Fruit fly (Drosophila melanogaster): ENCODE data around the gene narya.

The narya gene

dm6 chrX:19505334-19506185 lies 30.7 kb downstream of the narya start (continued):
- peak; percentile 66 for TF ChIP-seq CHES-1-like (GFP tag; optimal IDR thresholded peaks at IDR 0.05)
- no peak for TF ChIP-seq Bteb2 (GFP tag; optimal IDR thresholded peaks at IDR 0.05)
- TF ChIP-seq CG12155 (GFP tag; optimal IDR thresholded peaks at IDR 0.05), result peak; percentile 50
- TF ChIP-seq CG6765 (GFP tag; optimal IDR thresholded peaks at IDR 0.05), result no peak
- no peak for TF ChIP-seq CG5245 (GFP tag; optimal IDR thresholded peaks at IDR 0.05)
- no peak for TF ChIP-seq ATbp (GFP tag; optimal IDR thresholded peaks at IDR 0.05)
- no peak for TF ChIP-seq eve (GFP tag; optimal IDR thresholded peaks at IDR 0.05)
- TF ChIP-seq Asciz (GFP tag; optimal IDR thresholded peaks at IDR 0.05), result no peak
- TF ChIP-seq CG16815 (GFP tag; optimal IDR thresholded peaks at IDR 0.05), result no peak
- peak; percentile 70 for TF ChIP-seq CG16863 (GFP tag; optimal IDR thresholded peaks at IDR 0.05)
- no peak for TF ChIP-seq CG10274 (GFP tag; optimal IDR thresholded peaks at IDR 0.05)
- peak; percentile 62 for TF ChIP-seq CG13894 (tag; optimal IDR thresholded peaks at IDR 0.05)
- peak; percentile 34; the same call in 1 of the 3 replicates for TF ChIP-seq tgo (GFP tag; IDR thresholded peaks at IDR 0.05)
- peak; percentile 81 for TF ChIP-seq CG32532 (GFP tag; IDR thresholded peaks at IDR 0.05)
- no peak for TF ChIP-seq Atf-2 (GFP tag; optimal IDR thresholded peaks at IDR 0.05)
- no peak for TF ChIP-seq pnt (GFP tag; optimal IDR thresholded peaks at IDR 0.05)
- TF ChIP-seq CG9876 (GFP tag; optimal IDR thresholded peaks at IDR 0.05), result no peak
- peak in 1 of 2 experiments; percentile 66 for TF ChIP-seq tll (GFP tag; optimal IDR thresholded peaks at IDR 0.05)
- TF ChIP-seq CG7928 (GFP tag; optimal IDR thresholded peaks at IDR 0.05), result no peak
- TF ChIP-seq stwl (tag; optimal IDR thresholded peaks at IDR 0.05), result peak; percentile 87
- TF ChIP-seq odd (GFP tag; optimal IDR thresholded peaks at IDR 0.05), result no peak
- TF ChIP-seq luna (GFP tag; optimal IDR thresholded peaks at IDR 0.05), result no peak
- TF ChIP-seq emc (GFP tag; optimal IDR thresholded peaks at IDR 0.05), result peak; percentile 22
- TF ChIP-seq CG17385 (GFP tag; optimal IDR thresholded peaks at IDR 0.05), result no peak
- TF ChIP-seq pfk (GFP tag; optimal IDR thresholded peaks at IDR 0.05), result peak; percentile 93
- TF ChIP-seq bab2 (GFP tag; optimal IDR thresholded peaks at IDR 0.05), result peak; percentile 53
- no peak for TF ChIP-seq CG10209 (GFP tag; optimal IDR thresholded peaks at IDR 0.05)
- TF ChIP-seq CG17361 (GFP tag; IDR thresholded peaks at IDR 0.05), result no peak
- no peak for TF ChIP-seq Tbp (GFP tag; optimal IDR thresholded peaks at IDR 0.05)
- no peak for TF ChIP-seq CG3726 (GFP tag; IDR thresholded peaks at IDR 0.05)
- peak; percentile 30 for TF ChIP-seq Dp (GFP tag; optimal IDR thresholded peaks at IDR 0.05)
- TF ChIP-seq MTF-1 (GFP tag; optimal IDR thresholded peaks at IDR 0.05; ENCODE audit: borderline replicate concordance), result no peak
- peak; percentile 1 for TF ChIP-seq CG12299 (tag; optimal IDR thresholded peaks at IDR 0.05)
- no peak for TF ChIP-seq CkIIα-i1 (GFP tag; IDR thresholded peaks at IDR 0.05)
- TF ChIP-seq CG2712 (tag; optimal IDR thresholded peaks at IDR 0.05), result no peak
- TF ChIP-seq yki (optimal IDR thresholded peaks at IDR 0.05), result no peak
- TF ChIP-seq CG10431 (GFP tag; optimal IDR thresholded peaks at IDR 0.05), result no peak
- TF ChIP-seq CG11504 (tag; optimal IDR thresholded peaks at IDR 0.05), result no peak
- TF ChIP-seq seq (GFP tag; IDR thresholded peaks at IDR 0.05), result no peak
- TF ChIP-seq slp2 (GFP tag; optimal IDR thresholded peaks at IDR 0.05), result peak; percentile 9
- TF ChIP-seq CG5180 (GFP tag; optimal IDR thresholded peaks at IDR 0.05), result no peak
- TF ChIP-seq CG4282 (GFP tag; optimal IDR thresholded peaks at IDR 0.05), result no peak
- peak; percentile 77 for TF ChIP-seq vnd (GFP tag; IDR thresholded peaks at IDR 0.05; ENCODE audit: partially characterized antibody)
- no peak for TF ChIP-seq CrebB (tag; optimal IDR thresholded peaks at IDR 0.05)
- no peak for TF ChIP-seq Hr51 (GFP tag; optimal IDR thresholded peaks at IDR 0.05)
- TF ChIP-seq CG2120 (GFP tag; optimal IDR thresholded peaks at IDR 0.05), result peak; percentile 64
- TF ChIP-seq CG7987 (GFP tag; optimal IDR thresholded peaks at IDR 0.05), result peak; percentile 72
- no peak for TF ChIP-seq Kr (GFP tag; optimal IDR thresholded peaks at IDR 0.05)
- no peak for TF ChIP-seq Abd-B (GFP tag; optimal IDR thresholded peaks at IDR 0.05)
